Fruit fly (Drosophila melanogaster): ENCODE measurements around the gene Mgat3.
A peak's percentile ranks its signal among the peaks of the same experiment; 100 is the strongest.

The Mgat3 gene

dm6 chr2L:13182415-13182814, at the start of gene Mgat3:
Gene Mgat3 (minus strand): TSS chr2L:13182596.
- TF ChIP-seq CG11617 (GFP tag; optimal IDR thresholded peaks at IDR 0.05) (no peak), toe (GFP tag; optimal IDR thresholded peaks at IDR 0.05) (no peak), cic (GFP tag; optimal IDR thresholded peaks at IDR 0.05) (no peak), Clk (GFP tag; optimal IDR thresholded peaks at IDR 0.05) (no peak), ovo (GFP tag; optimal IDR thresholded peaks at IDR 0.05) (no peak), CG14711 (tag; optimal IDR thresholded peaks at IDR 0.05) (no peak), CG12768 (GFP tag; optimal IDR thresholded peaks at IDR 0.05) (no peak), pad (GFP tag; optimal IDR thresholded peaks at IDR 0.05) (no peak)

dm6 chr2L:13231739-13232138, 49.3 kb upstream of the Mgat3 start, which contains the start of gene Prosalpha6T:
Gene Prosalpha6T (plus strand): TSS chr2L:13232039.
- no peak for TF ChIP-seq bab1 (GFP tag; optimal IDR thresholded peaks at IDR 0.05)
- TF ChIP-seq kay (GFP tag; ENCODE audit: borderline replicate concordance) = peak; percentile 6
- TF ChIP-seq CG5204 (GFP tag; optimal IDR thresholded peaks at IDR 0.05) = no peak

- TF ChIP-seq CG1620 (GFP tag; optimal IDR thresholded peaks at IDR 0.05) = no peak
- TF ChIP-seq bab1 (GFP tag; optimal IDR thresholded peaks at IDR 0.05) = no peak
- TF ChIP-seq CG5204 (GFP tag; optimal IDR thresholded peaks at IDR 0.05) = no peak
- no peak for TF ChIP-seq pad (GFP tag; optimal IDR thresholded peaks at IDR 0.05)
- TF ChIP-seq Mnt (GFP tag; optimal IDR thresholded peaks at IDR 0.05) = no peak
- no peak for TF ChIP-seq CG33017 (tag; optimal IDR thresholded peaks at IDR 0.05)
- TF ChIP-seq cnc (optimal IDR thresholded peaks at IDR 0.05) = no peak
- TF ChIP-seq ovo (GFP tag; optimal IDR thresholded peaks at IDR 0.05) = no peak
- TF ChIP-seq Crg-1 (GFP tag; optimal IDR thresholded peaks at IDR 0.05) = no peak
- TF ChIP-seq kay (GFP tag; ENCODE audit: borderline replicate concordance) = no peak
- TF ChIP-seq tj (GFP tag; optimal IDR thresholded peaks at IDR 0.05) = no peak
- TF ChIP-seq CG7045 (GFP tag; optimal IDR thresholded peaks at IDR 0.05) = no peak
- no peak for TF ChIP-seq Hr96 (GFP tag; optimal IDR thresholded peaks at IDR 0.05)
- no peak for TF ChIP-seq CG12768 (GFP tag; optimal IDR thresholded peaks at IDR 0.05)
- no peak for TF ChIP-seq Clk (GFP tag; optimal IDR thresholded peaks at IDR 0.05)
- no peak for TF ChIP-seq cic (GFP tag; optimal IDR thresholded peaks at IDR 0.05)
- TF ChIP-seq CG7101 (tag; optimal IDR thresholded peaks at IDR 0.05) = no peak
- TF ChIP-seq CG11617 (GFP tag; optimal IDR thresholded peaks at IDR 0.05) = no peak
- TF ChIP-seq CG14711 (tag; optimal IDR thresholded peaks at IDR 0.05) = no peak
Measured at dm6 chr2L:13229388-13229882, 47.0 kb upstream of the Mgat3 start, which contains the start of gene CG16815. Gene CG16815 (plus strand): TSS chr2L:13229832.

dm6 chr2L:13227242-13227641, 44.8 kb upstream of the Mgat3 start, which contains the start of gene CG16813:
Gene CG16813 (plus strand): TSS chr2L:13227529.
- no peak for TF ChIP-seq pad (GFP tag; optimal IDR thresholded peaks at IDR 0.05)
- no peak for TF ChIP-seq CG33017 (tag; optimal IDR thresholded peaks at IDR 0.05)
- no peak for TF ChIP-seq cnc (optimal IDR thresholded peaks at IDR 0.05)
- no peak for TF ChIP-seq CG7045 (GFP tag; optimal IDR thresholded peaks at IDR 0.05)
- TF ChIP-seq CG11617 (GFP tag; optimal IDR thresholded peaks at IDR 0.05) = no peak
- TF ChIP-seq tj (GFP tag; optimal IDR thresholded peaks at IDR 0.05) = no peak
- no peak for TF ChIP-seq ovo (GFP tag; optimal IDR thresholded peaks at IDR 0.05)
- no peak for TF ChIP-seq Hr96 (GFP tag; optimal IDR thresholded peaks at IDR 0.05)
- no peak for TF ChIP-seq CG7101 (tag; optimal IDR thresholded peaks at IDR 0.05)
- TF ChIP-seq toe (GFP tag; optimal IDR thresholded peaks at IDR 0.05) = no peak
- TF ChIP-seq Crg-1 (GFP tag; optimal IDR thresholded peaks at IDR 0.05) = no peak
- no peak for TF ChIP-seq kay (GFP tag; ENCODE audit: borderline replicate concordance)
- TF ChIP-seq CG14711 (tag; optimal IDR thresholded peaks at IDR 0.05) = no peak
- no peak for TF ChIP-seq Mnt (GFP tag; optimal IDR thresholded peaks at IDR 0.05)
- no peak for TF ChIP-seq bab1 (GFP tag; optimal IDR thresholded peaks at IDR 0.05)

- TF ChIP-seq Mnt (GFP tag; optimal IDR thresholded peaks at IDR 0.05) (no peak), kay (GFP tag; ENCODE audit: borderline replicate concordance) (no peak), CG12768 (GFP tag; optimal IDR thresholded peaks at IDR 0.05) (no peak), CG7045 (GFP tag; optimal IDR thresholded peaks at IDR 0.05) (no peak), ovo (GFP tag; optimal IDR thresholded peaks at IDR 0.05) (no peak), Crg-1 (GFP tag; optimal IDR thresholded peaks at IDR 0.05) (no peak), tj (GFP tag; optimal IDR thresholded peaks at IDR 0.05) (no peak), toe (GFP tag; optimal IDR thresholded peaks at IDR 0.05) (no peak), pad (GFP tag; optimal IDR thresholded peaks at IDR 0.05) (no peak), cnc (optimal IDR thresholded peaks at IDR 0.05) (no peak), Hr96 (GFP tag; optimal IDR thresholded peaks at IDR 0.05) (no peak), cic (GFP tag; optimal IDR thresholded peaks at IDR 0.05) (no peak), CG7101 (tag; optimal IDR thresholded peaks at IDR 0.05) (no peak), CG33017 (tag; optimal IDR thresholded peaks at IDR 0.05) (no peak), bab1 (GFP tag; optimal IDR thresholded peaks at IDR 0.05) (no peak)
Measured at dm6 chr2L:13225225-13225840, 42.9 kb upstream of the Mgat3 start, which contains the start of gene CG15480. Gene CG15480 (minus strand): TSS chr2L:13225275.

dm6 chr2L:13222225-13222648, 39.8 kb upstream of the Mgat3 start, which contains the start of the genes Ski6 and CG16812:
Gene Ski6 (minus strand): TSS chr2L:13222429.
Gene CG16812 (plus strand): TSS chr2L:13222587.
- TF ChIP-seq cic (GFP tag; optimal IDR thresholded peaks at IDR 0.05) (no peak), Mnt (GFP tag; optimal IDR thresholded peaks at IDR 0.05) (peak; percentile 90), ovo (GFP tag; optimal IDR thresholded peaks at IDR 0.05) (peak; percentile 30), Hr96 (GFP tag; optimal IDR thresholded peaks at IDR 0.05) (peak; percentile 44), tj (GFP tag; optimal IDR thresholded peaks at IDR 0.05) (peak; percentile 29), CG33017 (tag; optimal IDR thresholded peaks at IDR 0.05) (peak; percentile 81), CG14711 (tag; optimal IDR thresholded peaks at IDR 0.05) (peak; percentile 95), Clk (GFP tag; optimal IDR thresholded peaks at IDR 0.05) (peak; percentile 19), CG7101 (tag; optimal IDR thresholded peaks at IDR 0.05) (peak; percentile 85), toe (GFP tag; optimal IDR thresholded peaks at IDR 0.05) (no peak), CG12768 (GFP tag; optimal IDR thresholded peaks at IDR 0.05) (peak; percentile 40), cnc (optimal IDR thresholded peaks at IDR 0.05) (no peak), CG1620 (GFP tag; optimal IDR thresholded peaks at IDR 0.05) (peak; percentile 77), CG5204 (GFP tag; optimal IDR thresholded peaks at IDR 0.05) (no peak), CG7045 (GFP tag; optimal IDR thresholded peaks at IDR 0.05) (peak; percentile 59), CG11617 (GFP tag; optimal IDR thresholded peaks at IDR 0.05) (peak; percentile 52), kay (GFP tag; ENCODE audit: borderline replicate concordance) (peak; percentile 93), pad (GFP tag; optimal IDR thresholded peaks at IDR 0.05) (peak; percentile 63), Crg-1 (GFP tag; optimal IDR thresholded peaks at IDR 0.05) (peak; percentile 59), bab1 (GFP tag; optimal IDR thresholded peaks at IDR 0.05) (peak; percentile 74)
